Worm (Caenorhabditis elegans) whole organism, young adult: Measurements from ENCODE around the gene C03E10.3.

Source experiments
- B0336.3 ChIP-seq: fragments of 200-800 bp; sonication (Bioruptor generic); IDR thresholded peaks from 2 replicates; pipeline ENCODE4 v1.3.6; 2022; ENCODE audit warnings: missing genetic modification characterization, missing compliant biosample characterization
- C06A6.2 ChIP-seq: fragments of 200-800 bp; sonication (Bioruptor generic); conservative IDR thresholded peaks from 2 replicates; pipeline ENCODE4 v1.3.6; 2022; ENCODE audit warnings: missing genetic modification characterization, missing compliant biosample characterization
- D2030.7 ChIP-seq: fragments of 200-800 bp; sonication (Bioruptor generic); IDR thresholded peaks from 2 replicates; pipeline ENCODE4 v1.3.6; 2022; ENCODE audit warnings: missing genetic modification reagents, missing genetic modification characterization, missing compliant biosample characterization
- F10E7.11 ChIP-seq: sonication (generic microtip); optimal IDR thresholded peaks from 2 replicates; lab custom pipeline; 2017; ENCODE audit warnings: mild to moderate bottlenecking, missing genetic modification characterization, moderate library complexity, missing compliant biosample characterization
- F23B12.7 ChIP-seq: sonication (generic microtip); optimal IDR thresholded peaks from 2 replicates; lab custom pipeline; 2017; ENCODE audit warnings: missing genetic modification characterization, mild to moderate bottlenecking, missing compliant biosample characterization, antibody characterized with exemption, moderate library complexity; ENCODE audit not compliant: insufficient read depth
- F33H1.4 ChIP-seq: fragments of 200-800 bp; sonication (Bioruptor generic); IDR thresholded peaks from 2 replicates; pipeline ENCODE4 v1.3.6; 2022; ENCODE audit warnings: missing genetic modification reagents, missing genetic modification characterization, missing compliant biosample characterization
- F52B5.7 ChIP-seq: sonication (generic microtip); optimal IDR thresholded peaks from 2 replicates; lab custom pipeline; 2016; ENCODE audit warnings: mild to moderate bottlenecking, missing genetic modification characterization, missing compliant biosample characterization
- K11D2.4 ChIP-seq: fragments of 200-800 bp; sonication (Bioruptor generic); IDR thresholded peaks from 2 replicates; pipeline ENCODE4 v1.3.6; 2022; ENCODE audit warnings: missing genetic modification reagents, missing genetic modification characterization, missing compliant biosample characterization
- Y53F4B.3 ChIP-seq: fragments of 200-800 bp; sonication (Bioruptor generic); IDR thresholded peaks from 2 replicates; pipeline ENCODE4 v1.3.6; 2022; ENCODE audit warnings: missing genetic modification reagents, missing genetic modification characterization, missing compliant biosample characterization
- Y79H2A.3 ChIP-seq: fragments of 200-800 bp; sonication (Bioruptor generic); conservative IDR thresholded peaks from 2 replicates; pipeline ENCODE4 v1.3.6; 2022; ENCODE audit warnings: missing genetic modification reagents, missing genetic modification characterization, missing compliant biosample characterization
- Y95B8A.8 ChIP-seq: fragments of 200-800 bp; sonication (Bioruptor generic); IDR thresholded peaks from 2 replicates; pipeline ENCODE4 v1.3.6; 2022; ENCODE audit warnings: missing genetic modification reagents, missing genetic modification characterization, missing compliant biosample characterization
- ZK185.1 ChIP-seq: sonication (generic microtip); optimal IDR thresholded peaks from 2 replicates; lab custom pipeline; 2016; ENCODE audit warnings: mild to moderate bottlenecking, missing genetic modification characterization, missing compliant biosample characterization; ENCODE audit not compliant: poor library complexity, severe bottlenecking
- akir-1 ChIP-seq: fragments of 200-800 bp; sonication (Bioruptor generic); optimal IDR thresholded peaks from 2 replicates; lab custom pipeline; 2018; ENCODE audit warnings: mild to moderate bottlenecking, missing genetic modification characterization, moderate library complexity, missing compliant biosample characterization
- ama-1 ChIP-seq, 3 experiments: fragments of 150-350 bp in 1 of 3; sonication (generic microtip) in 2 of 3; optimal IDR thresholded peaks; 2 replicates each; lab custom pipeline; 2014 to 2018; ENCODE audit warnings: missing biosample characterization in 2 of 3, missing genetic modification characterization in 2 of 3, missing genetic modification reagents in 2 of 3
- aptf-2 ChIP-seq: fragments of 200-800 bp; sonication (Bioruptor generic); conservative IDR thresholded peaks from 2 replicates; pipeline ENCODE4 v1.3.6; 2022; ENCODE audit warnings: missing genetic modification reagents, missing genetic modification characterization, missing compliant biosample characterization
- attf-6 ChIP-seq: fragments of 200-800 bp; sonication (Bioruptor generic); IDR thresholded peaks from 2 replicates; pipeline ENCODE4 v1.3.6; 2022; ENCODE audit warnings: missing genetic modification reagents, missing genetic modification characterization, missing compliant biosample characterization
- bed-1 ChIP-seq: fragments of 200-800 bp; sonication (Bioruptor generic); IDR thresholded peaks from 2 replicates; pipeline ENCODE4 v1.3.6; 2022; ENCODE audit warnings: missing genetic modification reagents, missing genetic modification characterization, missing compliant biosample characterization
- ccch-3 ChIP-seq: fragments of 200-800 bp; sonication (Bioruptor generic); optimal IDR thresholded peaks from 2 replicates; lab custom pipeline; 2018; ENCODE audit warnings: mild to moderate bottlenecking, missing genetic modification characterization, missing compliant biosample characterization
- cebp-2 ChIP-seq: fragments of 200-800 bp; sonication (Bioruptor generic); IDR thresholded peaks from 2 replicates; pipeline ENCODE4 v1.3.6; 2022; ENCODE audit warnings: missing genetic modification characterization, missing compliant biosample characterization
- ceh-100 ChIP-seq: fragments of 200-800 bp; sonication (Bioruptor generic); IDR thresholded peaks from 2 replicates; pipeline ENCODE4 v1.3.6; 2022; ENCODE audit warnings: missing genetic modification reagents, missing genetic modification characterization, missing compliant biosample characterization
- chd-7 ChIP-seq: sonication (generic microtip); optimal IDR thresholded peaks from 2 replicates; lab custom pipeline; 2016; ENCODE audit warnings: mild to moderate bottlenecking, missing genetic modification characterization, moderate library complexity, missing compliant biosample characterization
- dpff-1 ChIP-seq: sonication (generic microtip); optimal IDR thresholded peaks from 2 replicates; lab custom pipeline; 2017; ENCODE audit warnings: mild to moderate bottlenecking, missing genetic modification characterization, missing compliant biosample characterization
- efl-1 ChIP-seq: fragments of 150-350 bp; optimal IDR thresholded peaks from 2 replicates; lab custom pipeline; 2014; ENCODE audit warnings: missing biosample characterization, missing genetic modification reagents, missing genetic modification characterization
- ets-4 ChIP-seq: fragments of 200-800 bp; sonication (Bioruptor generic); optimal IDR thresholded peaks from 2 replicates; lab custom pipeline; 2018; ENCODE audit warnings: mild to moderate bottlenecking, missing genetic modification characterization, missing compliant biosample characterization
- fkh-3 ChIP-seq: sonication (generic microtip); optimal IDR thresholded peaks from 2 replicates; lab custom pipeline; 2016; ENCODE audit warnings: mild to moderate bottlenecking, missing genetic modification characterization, missing compliant biosample characterization
- hlh-12 ChIP-seq: sonication (generic microtip); optimal IDR thresholded peaks from 2 replicates; lab custom pipeline; 2016; ENCODE audit warnings: missing genetic modification characterization, missing compliant biosample characterization
- hmg-1.2 ChIP-seq: fragments of 200-800 bp; sonication (Bioruptor generic); IDR thresholded peaks from 2 replicates; pipeline ENCODE4 v1.3.6; 2022; ENCODE audit warnings: missing genetic modification reagents, missing genetic modification characterization, missing compliant biosample characterization
- hmg-20 ChIP-seq: fragments of 200-800 bp; sonication (Bioruptor generic); IDR thresholded peaks from 2 replicates; pipeline ENCODE4 v1.3.6; 2022; ENCODE audit warnings: missing genetic modification reagents, missing genetic modification characterization, missing compliant biosample characterization
- hsf-1 ChIP-seq: fragments of 200-800 bp; sonication (Bioruptor generic); IDR thresholded peaks from 2 replicates; pipeline ENCODE4 v1.3.6; 2022; ENCODE audit warnings: missing genetic modification reagents, missing genetic modification characterization, missing compliant biosample characterization
- lin-26 ChIP-seq: fragments of 200-800 bp; sonication (Bioruptor generic); IDR thresholded peaks from 2 replicates; pipeline ENCODE4 v1.3.6; 2022; ENCODE audit warnings: missing genetic modification reagents, missing genetic modification characterization, missing compliant biosample characterization
- lin-35 ChIP-seq, 3 experiments: fragments of 150-350 bp in 2 of 3; sonication (generic microtip) in 1 of 3; optimal IDR thresholded peaks; 2 replicates each; lab custom pipeline; 2014 to 2018; ENCODE audit warnings: missing biosample characterization in 3 of 3, missing genetic modification characterization in 3 of 3, missing genetic modification reagents in 3 of 3
- lin-54 ChIP-seq: fragments of 200-800 bp; sonication (Bioruptor generic); optimal IDR thresholded peaks from 2 replicates; lab custom pipeline; 2018; ENCODE audit warnings: mild to moderate bottlenecking, missing genetic modification characterization, missing compliant biosample characterization
- lsy-27 ChIP-seq: sonication (generic microtip); optimal IDR thresholded peaks from 2 replicates; lab custom pipeline; 2017; ENCODE audit warnings: missing genetic modification characterization, mild to moderate bottlenecking, missing compliant biosample characterization, antibody characterized with exemption, missing genotype, borderline replicate concordance; ENCODE audit not compliant: insufficient read depth
- madf-10 ChIP-seq: sonication (generic microtip); optimal IDR thresholded peaks from 2 replicates; lab custom pipeline; 2016; ENCODE audit warnings: mild to moderate bottlenecking, missing genetic modification characterization, missing compliant biosample characterization
- nfya-2 ChIP-seq: fragments of 200-800 bp; sonication (Bioruptor generic); IDR thresholded peaks from 2 replicates; pipeline ENCODE4 v1.3.6; 2022; ENCODE audit warnings: missing genetic modification reagents, missing genetic modification characterization, missing compliant biosample characterization
- nhr-179 ChIP-seq: sonication (generic microtip); optimal IDR thresholded peaks from 2 replicates; lab custom pipeline; 2016; ENCODE audit warnings: mild to moderate bottlenecking, missing genetic modification characterization, missing compliant biosample characterization
- pbrm-1 ChIP-seq: fragments of 200-800 bp; sonication (Bioruptor generic); IDR thresholded peaks from 2 replicates; pipeline ENCODE4 v1.3.6; 2022; ENCODE audit warnings: missing genetic modification reagents, missing genetic modification characterization, missing compliant biosample characterization
- repo-1 ChIP-seq: sonication (generic microtip); optimal IDR thresholded peaks from 2 replicates; lab custom pipeline; 2017; ENCODE audit warnings: mild to moderate bottlenecking, missing genetic modification characterization, missing compliant biosample characterization
- sdz-38 ChIP-seq: sonication (generic microtip); optimal IDR thresholded peaks from 2 replicates; lab custom pipeline; 2016; ENCODE audit warnings: missing genotype, missing genetic modification characterization, missing compliant biosample characterization
- snpc-1.3 ChIP-seq: sonication (generic microtip); optimal IDR thresholded peaks from 2 replicates; lab custom pipeline; 2017; ENCODE audit warnings: missing genetic modification characterization, mild to moderate bottlenecking, missing compliant biosample characterization, antibody characterized with exemption, moderate library complexity, missing genotype, missing genetic modification reagents; ENCODE audit not compliant: insufficient read depth
- snpc-3.4 ChIP-seq: sonication (generic microtip); optimal IDR thresholded peaks from 2 replicates; lab custom pipeline; 2017; ENCODE audit warnings: missing genetic modification characterization, mild to moderate bottlenecking, missing compliant biosample characterization, antibody characterized with exemption, moderate library complexity, missing genotype, missing genetic modification reagents
- tbx-9 ChIP-seq: sonication (generic microtip); optimal IDR thresholded peaks from 2 replicates; lab custom pipeline; 2016; ENCODE audit warnings: borderline replicate concordance, missing genetic modification characterization, inconsistent platforms, missing compliant biosample characterization
- unc-62 ChIP-seq: fragments of 150-350 bp; optimal IDR thresholded peaks from 2 replicates; lab custom pipeline; 2014; ENCODE audit warnings: missing biosample characterization, missing genetic modification reagents, missing genetic modification characterization
- zim-3 ChIP-seq: sonication (generic microtip); optimal IDR thresholded peaks from 2 replicates; lab custom pipeline; 2017; ENCODE audit warnings: mild to moderate bottlenecking, missing genetic modification characterization, moderate library complexity, missing compliant biosample characterization
- ztf-28 ChIP-seq: fragments of 200-800 bp; sonication (Bioruptor generic); IDR thresholded peaks from 2 replicates; pipeline ENCODE4 v1.3.6; 2022; ENCODE audit warnings: missing genetic modification reagents, missing genetic modification characterization, missing compliant biosample characterization
- ztf-6 ChIP-seq: fragments of 200-800 bp; sonication (Bioruptor generic); IDR thresholded peaks from 2 replicates; pipeline ENCODE4 v1.3.6; 2022; ENCODE audit warnings: missing genetic modification reagents, missing genetic modification characterization, missing compliant biosample characterization

Gene C03E10.3

DNA sequence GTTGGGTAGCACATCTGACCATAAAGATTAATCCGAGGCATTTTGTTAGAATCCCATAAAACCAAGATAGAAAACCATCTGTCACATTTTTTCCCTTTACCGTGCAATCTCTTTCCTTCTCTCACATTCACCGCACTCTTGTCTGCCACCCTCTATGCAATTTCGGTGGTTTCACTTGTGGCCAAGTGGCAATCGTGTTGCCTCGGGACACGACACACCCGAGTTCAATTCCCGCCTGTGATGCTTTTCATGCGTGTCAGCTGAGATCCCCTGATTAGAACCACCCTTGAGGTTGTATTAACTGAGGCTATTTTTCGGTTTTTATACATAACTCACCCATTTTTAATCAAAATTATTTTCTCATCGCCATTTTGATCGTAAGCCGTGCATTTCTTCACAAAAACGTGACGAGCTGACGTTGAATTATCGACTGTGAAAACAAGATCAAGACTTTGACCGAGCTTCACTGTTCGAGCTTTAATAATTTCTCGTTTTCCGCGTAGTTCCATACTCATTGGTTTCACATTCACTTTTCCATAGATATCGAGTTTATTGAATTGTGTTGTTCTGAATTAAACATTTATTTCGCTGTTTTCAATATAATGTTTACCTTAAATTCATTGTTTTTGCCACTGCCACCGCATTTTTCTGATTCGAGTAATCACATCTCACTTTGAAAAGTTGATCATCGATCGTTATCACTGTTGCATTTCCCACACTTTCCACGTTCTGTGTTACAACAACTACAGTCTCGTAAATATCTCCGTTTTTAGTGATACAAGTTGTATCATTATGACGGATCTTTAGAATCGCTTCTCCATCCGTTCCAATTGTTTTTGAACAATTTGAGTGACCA is 28.0 kb downstream of the C03E10.3 start (continued):
- TF ChIP-seq chd-7 (peak; percentile 99), tbx-9 (tag; lab: Kevin White, UChicago) (peak; percentile 98), ets-4 (GFP tag; lab: Kevin White, UChicago) (peak; percentile 99), efl-1 (GFP tag; lab: Kevin White, UChicago) (peak; percentile 53), K11D2.4 (peak; percentile 89), hmg-20 (peak; percentile 92), attf-6 (GFP tag; lab: Robert Waterston, UW) (peak; percentile 88), akir-1 (GFP tag; lab: Kevin White, UChicago) (peak; percentile 86), ztf-6 (GFP tag; lab: Robert Waterston, UW) (peak; percentile 94), nhr-179 (peak; percentile 83), hsf-1 (GFP tag; lab: Robert Waterston, UW) (peak; percentile 78), nfya-2 (peak; percentile 92; the same call in 1 of the 2 replicates), ccch-3 (GFP tag; lab: Kevin White, UChicago) (peak; percentile 90), B0336.3 (GFP tag; lab: Robert Waterston, UW) (peak; percentile 97), bed-1 (peak; percentile 98), lin-35 (GFP tag; optimal IDR thresholded peaks at IDR 0.05; lab: Kevin White, UChicago) (peak; percentile 22 to 87 (median 61)), lin-26 (peak; percentile 100), F23B12.7 (peak; percentile 92), ztf-28 (GFP tag; lab: Robert Waterston, UW) (peak; percentile 95), hlh-12 (tag; lab: Kevin White, UChicago) (peak; percentile 90), ama-1 (optimal IDR thresholded peaks at IDR 0.05; lab: Kevin White, UChicago) (no peak), ama-1 (GFP tag; optimal IDR thresholded peaks at IDR 0.05; lab: Kevin White, UChicago) (peak; percentile 95 to 96), F33H1.4 (GFP tag; lab: Robert Waterston, UW) (peak; percentile 67), sdz-38 (tag; lab: Kevin White, UChicago) (peak; percentile 57), Y95B8A.8 (GFP tag; lab: Robert Waterston, UW) (peak; percentile 94), pbrm-1 (GFP tag; lab: Robert Waterston, UW) (peak; percentile 94), Y79H2A.3 (GFP tag; lab: Robert Waterston, UW) (peak; percentile 93), dpff-1 (tag; lab: Kevin White, UChicago) (peak; percentile 89), C06A6.2 (GFP tag; lab: Robert Waterston, UW) (peak; percentile 82), zim-3 (tag; lab: Kevin White, UChicago) (peak; percentile 99), repo-1 (peak; percentile 97), ZK185.1 (tag; lab: Kevin White, UChicago) (peak; percentile 94), lsy-27 (tag; lab: Kevin White, UChicago) (peak; percentile 92), Y53F4B.3 (GFP tag; lab: Robert Waterston, UW) (peak; percentile 84), aptf-2 (GFP tag; lab: Robert Waterston, UW) (peak; percentile 84), ceh-100 (GFP tag; lab: Robert Waterston, UW) (peak; percentile 86), D2030.7 (GFP tag; lab: Robert Waterston, UW) (peak; percentile 92), fkh-3 (tag; lab: Kevin White, UChicago) (peak; percentile 99), snpc-3.4 (tag; lab: Kevin White, UChicago) (peak; percentile 96), unc-62 (GFP tag; lab: Kevin White, UChicago) (peak; percentile 25), cebp-2 (peak; percentile 99), hmg-1.2 (GFP tag; lab: Robert Waterston, UW) (peak; percentile 90), F52B5.7 (tag; lab: Kevin White, UChicago) (peak; percentile 100), snpc-1.3 (tag; lab: Kevin White, UChicago) (peak; percentile 97), lin-54 (GFP tag; lab: Kevin White, UChicago) (peak; percentile 89), madf-10 (tag; lab: Kevin White, UChicago) (peak; percentile 90), F10E7.11 (peak; percentile 99)
